Fruit fly (Drosophila melanogaster): ENCODE results near the gene CG5004.

Gene CG5004

dm6 chrX:17175558-17176189 is 68.3 kb downstream of the CG5004 start (continued):
- TF ChIP-seq CG7357 (GFP tag; IDR thresholded peaks at IDR 0.05) (no peak), chinmo (GFP tag; IDR thresholded peaks at IDR 0.05; ENCODE audit: partially characterized antibody) (no peak), Mes4 (GFP tag; optimal IDR thresholded peaks at IDR 0.05) (no peak), NC2α (GFP tag; optimal IDR thresholded peaks at IDR 0.05) (no peak), az2 (GFP tag; optimal IDR thresholded peaks at IDR 0.05) (peak; percentile 30), CG8281 (tag; optimal IDR thresholded peaks at IDR 0.05) (no peak), Ptx1 (GFP tag; IDR thresholded peaks at IDR 0.05) (peak; percentile 49; the same call in 1 of the 2 replicates), CG3726 (GFP tag; IDR thresholded peaks at IDR 0.05) (no peak), CG10267 (tag; optimal IDR thresholded peaks at IDR 0.05) (peak; percentile 41), CG10979 (tag; optimal IDR thresholded peaks at IDR 0.05) (peak; percentile 63), Ets97D (GFP tag; optimal IDR thresholded peaks at IDR 0.05) (peak; percentile 1), toy (GFP tag; IDR thresholded peaks at IDR 0.05) (no peak), Neu2 (GFP tag; optimal IDR thresholded peaks at IDR 0.05; ENCODE audit: borderline replicate concordance) (no peak), zen (tag; optimal IDR thresholded peaks at IDR 0.05) (peak; percentile 7), CG6791 (GFP tag; IDR thresholded peaks at IDR 0.05; ENCODE audit: partially characterized antibody) (peak; percentile 54; the same call in 2 of the 3 replicates), CG7987 (GFP tag; optimal IDR thresholded peaks at IDR 0.05) (peak; percentile 41), Sin3A (optimal IDR thresholded peaks at IDR 0.05) (no peak), C15 (GFP tag; IDR thresholded peaks at IDR 0.05) (no peak), CG4820 (GFP tag; optimal IDR thresholded peaks at IDR 0.05) (peak; percentile 16), bcd (GFP tag; optimal IDR thresholded peaks at IDR 0.05) (peak; percentile 0), CG11504 (tag; optimal IDR thresholded peaks at IDR 0.05) (peak; percentile 69), fd102C (GFP tag; optimal IDR thresholded peaks at IDR 0.05) (no peak), CG31365 (tag; optimal IDR thresholded peaks at IDR 0.05) (peak; percentile 4), CG10274 (GFP tag; optimal IDR thresholded peaks at IDR 0.05) (no peak), CG10209 (GFP tag; optimal IDR thresholded peaks at IDR 0.05) (peak; percentile 32), Hr51 (GFP tag; optimal IDR thresholded peaks at IDR 0.05) (peak in 1 of 2 experiments; percentile 6), stwl (tag; optimal IDR thresholded peaks at IDR 0.05) (peak; percentile 28), CG9932 (GFP tag; IDR thresholded peaks at IDR 0.05) (peak; percentile 53; the same call in 1 of the 2 replicates), chif (GFP tag; optimal IDR thresholded peaks at IDR 0.05) (peak in 1 of 2 experiments; percentile 50), CG2199 (GFP tag; IDR thresholded peaks at IDR 0.05) (peak; percentile 93), CG32772 (GFP tag; IDR thresholded peaks at IDR 0.05) (peak; percentile 30; the same call in 1 of the 2 replicates), grau (tag; optimal IDR thresholded peaks at IDR 0.05) (peak; percentile 37), Lhr (GFP tag; optimal IDR thresholded peaks at IDR 0.05) (peak; percentile 66), CG11093 (GFP tag; IDR thresholded peaks at IDR 0.05) (no peak), insv (GFP tag; optimal IDR thresholded peaks at IDR 0.05) (peak in 1 of 2 experiments; percentile 27), CG2889 (GFP tag; IDR thresholded peaks at IDR 0.05) (no peak), CG6254 (GFP tag; optimal IDR thresholded peaks at IDR 0.05) (no peak), chm (GFP tag; IDR thresholded peaks at IDR 0.05) (0 out of 2 replicates have a peak, but pooled peaks have one; percentile 15), Max (GFP tag; optimal IDR thresholded peaks at IDR 0.05) (no peak), CG9817 (tag; optimal IDR thresholded peaks at IDR 0.05) (peak; percentile 42), lilli (GFP tag; optimal IDR thresholded peaks at IDR 0.05) (peak; percentile 46), pfk (GFP tag; optimal IDR thresholded peaks at IDR 0.05) (no peak), CG10147 (GFP tag; optimal IDR thresholded peaks at IDR 0.05) (no peak), Mrtf (GFP tag; IDR thresholded peaks at IDR 0.05) (peak; percentile 42; the same call in 1 of the 3 replicates), wek (GFP tag; optimal IDR thresholded peaks at IDR 0.05) (no peak), CG4282 (GFP tag; optimal IDR thresholded peaks at IDR 0.05) (no peak), tx (GFP tag; optimal IDR thresholded peaks at IDR 0.05) (peak; percentile 4), dmrt11E (tag; optimal IDR thresholded peaks at IDR 0.05) (peak; percentile 37), CG11696 (GFP tag; IDR thresholded peaks at IDR 0.05) (no peak)

All from whole organism, embryonic.